Fruit fly (Drosophila melanogaster) whole organism: ENCODE data around the gene CG6295.

Experiments used
- CG8478 ChIP-seq: fragments of >200 bp; optimal IDR thresholded peaks from 2 replicates; lab custom pipeline; 2018; ENCODE audit warnings: inconsistent platforms
- EcR ChIP-seq, 2 experiments: fragments of >200 bp; optimal IDR thresholded peaks; 2 replicates each; lab custom pipeline; 2017; ENCODE audit warnings: missing biosample characterization in 2 of 2, missing genetic modification characterization in 2 of 2, missing genetic modification reagents in 2 of 2
- pan ChIP-seq: fragments of >200 bp; optimal IDR thresholded peaks from 2 replicates; lab custom pipeline; 2017
- psq ChIP-seq: fragments of >200 bp; optimal IDR thresholded peaks from 2 replicates; lab custom pipeline; 2017
- usp ChIP-seq: fragments of >200 bp; optimal IDR thresholded peaks from 2 replicates; lab custom pipeline; 2017; ENCODE audit warnings: missing biosample characterization, missing genetic modification characterization, mixed read lengths

dm6 chr3R:27049549-27049948 is 42.7 kb upstream of the CG6295 start:
- TF ChIP-seq psq (lab: Kevin White, UChicago) (no peak), usp (GFP tag; lab: Kevin White, UChicago) (no peak), EcR (GFP tag; optimal IDR thresholded peaks at IDR 0.05; lab: Kevin White, UChicago) (no peak), pan (no peak), CG8478 (lab: Kevin White, UChicago) (no peak)
